Worm (Caenorhabditis elegans): ENCODE results near the gene dve-1.
A peak's percentile ranks its signal among the peaks of the same experiment; 100 is the strongest.

dve-1 gene

ce11 chrX:459316-459715 lies 25.7 kb upstream of the dve-1 start:
- TF ChIP-seq skn-1 (tag; optimal IDR thresholded peaks at IDR 0.05) (no peak), elt-1 (tag; optimal IDR thresholded peaks at IDR 0.05) (peak; percentile 86), snpc-4 (tag; optimal IDR thresholded peaks at IDR 0.05) (no peak)

- TF ChIP-seq nhr-25 (tag; optimal IDR thresholded peaks at IDR 0.05) (peak; percentile 55), nhr-67 (tag; optimal IDR thresholded peaks at IDR 0.05) (no peak)
Measured at ce11 chrX:457139-457802, 23.7 kb upstream of the dve-1 start, which contains the start of gene abu-12. TSS of gene abu-12 (minus strand) at chrX:457610.

ce11 chrX:449820-450219 lies 16.2 kb upstream of the dve-1 start, which contains the start of gene F52D1.2:
TSS of gene F52D1.2 (minus strand) at chrX:450212.
- TF ChIP-seq pqm-1 (tag; optimal IDR thresholded peaks at IDR 0.05) = peak; percentile 41
- TF ChIP-seq elt-2 (tag; optimal IDR thresholded peaks at IDR 0.05) = peak; percentile 57
- no peak for TF ChIP-seq jun-1 (tag; optimal IDR thresholded peaks at IDR 0.05)

ce11 chrX:440420-440819 lies 6.8 kb upstream of the dve-1 start:
- no peak for TF ChIP-seq nhr-12 (tag; optimal IDR thresholded peaks at IDR 0.05)
- TF ChIP-seq nfya-1 (tag; optimal IDR thresholded peaks at IDR 0.05; ENCODE audit: insufficient read depth) = peak; percentile 1
- TF ChIP-seq skn-1 (tag; optimal IDR thresholded peaks at IDR 0.05) = peak; percentile 0
- TF ChIP-seq jun-1 (tag; optimal IDR thresholded peaks at IDR 0.05) = peak; percentile 68
- TF ChIP-seq nhr-11 (tag; optimal IDR thresholded peaks at IDR 0.05) = no peak
- TF ChIP-seq elt-2 (tag; optimal IDR thresholded peaks at IDR 0.05) = peak; percentile 97
- no peak for TF ChIP-seq unc-39 (tag; optimal IDR thresholded peaks at IDR 0.05)
- peak; percentile 93 for TF ChIP-seq pqm-1 (tag; optimal IDR thresholded peaks at IDR 0.05)
- TF ChIP-seq pha-4 (tag; optimal IDR thresholded peaks at IDR 0.05) = peak; percentile 13
- TF ChIP-seq egl-27 (tag; optimal IDR thresholded peaks at IDR 0.05) = no peak

- no peak for TF ChIP-seq fos-1 (tag; optimal IDR thresholded peaks at IDR 0.05)
- no peak for TF ChIP-seq elt-1 (tag; optimal IDR thresholded peaks at IDR 0.05)
- no peak for TF ChIP-seq ceh-28 (tag; optimal IDR thresholded peaks at IDR 0.05)
- no peak for TF ChIP-seq ceh-9 (tag; optimal IDR thresholded peaks at IDR 0.05)
- TF ChIP-seq aly-2 (tag; optimal IDR thresholded peaks at IDR 0.05) = no peak
- TF ChIP-seq jun-1 (tag; optimal IDR thresholded peaks at IDR 0.05) = no peak
- no peak for TF ChIP-seq ZK546.5 (tag; optimal IDR thresholded peaks at IDR 0.05)
- peak; percentile 73 for TF ChIP-seq elt-2 (tag; optimal IDR thresholded peaks at IDR 0.05)
- TF ChIP-seq ztf-11 (tag; optimal IDR thresholded peaks at IDR 0.05) = no peak
- TF ChIP-seq sea-2 (GFP tag; optimal IDR thresholded peaks at IDR 0.05) = no peak
- peak; percentile 46 for TF ChIP-seq pqm-1 (tag; optimal IDR thresholded peaks at IDR 0.05)
- TF ChIP-seq ztf-4 (tag; optimal IDR thresholded peaks at IDR 0.05) = no peak
- TF ChIP-seq daf-12 (tag; optimal IDR thresholded peaks at IDR 0.05) = no peak
Measured at ce11 chrX:439031-439430, 5.4 kb upstream of the dve-1 start.

ce11 chrX:438396-438795 lies 4.8 kb upstream of the dve-1 start:
- TF ChIP-seq mml-1 (tag; optimal IDR thresholded peaks at IDR 0.05) (no peak), pha-4 (tag; optimal IDR thresholded peaks at IDR 0.05) (peak; percentile 7), pqm-1 (tag; optimal IDR thresholded peaks at IDR 0.05) (peak; percentile 71), jun-1 (tag; optimal IDR thresholded peaks at IDR 0.05) (peak; percentile 22), elt-2 (tag; optimal IDR thresholded peaks at IDR 0.05) (peak; percentile 55)

- TF ChIP-seq nhr-11 (tag; optimal IDR thresholded peaks at IDR 0.05) (no peak), egl-27 (tag; optimal IDR thresholded peaks at IDR 0.05) (no peak), nhr-67 (tag; optimal IDR thresholded peaks at IDR 0.05) (no peak), lin-15B (tag; optimal IDR thresholded peaks at IDR 0.05) (no peak), nhr-12 (tag; optimal IDR thresholded peaks at IDR 0.05) (no peak), skn-1 (tag; optimal IDR thresholded peaks at IDR 0.05) (no peak), lin-39 (tag; optimal IDR thresholded peaks at IDR 0.05) (no peak), ceh-9 (tag; optimal IDR thresholded peaks at IDR 0.05) (no peak), unc-39 (tag; optimal IDR thresholded peaks at IDR 0.05) (no peak), ama-1 (optimal IDR thresholded peaks at IDR 0.05) (peak; percentile 48), elt-1 (tag; optimal IDR thresholded peaks at IDR 0.05) (peak; percentile 23), fkh-10 (GFP tag; optimal IDR thresholded peaks at IDR 0.05) (no peak), nfya-1 (tag; optimal IDR thresholded peaks at IDR 0.05; ENCODE audit: insufficient read depth) (peak; percentile 48), snpc-4 (tag; optimal IDR thresholded peaks at IDR 0.05) (no peak), nhr-23 (tag; optimal IDR thresholded peaks at IDR 0.05) (peak; percentile 55), ceh-28 (tag; optimal IDR thresholded peaks at IDR 0.05) (no peak), nhr-25 (tag; optimal IDR thresholded peaks at IDR 0.05) (peak; percentile 77), zag-1 (tag; optimal IDR thresholded peaks at IDR 0.05) (no peak)
Measured at ce11 chrX:433029-433693, 451 bp downstream of the dve-1 start.

Data from whole organism, L3 larva.